Worm (Caenorhabditis elegans): ENCODE measurements around the gene col-143.

The col-143 gene

DNA sequence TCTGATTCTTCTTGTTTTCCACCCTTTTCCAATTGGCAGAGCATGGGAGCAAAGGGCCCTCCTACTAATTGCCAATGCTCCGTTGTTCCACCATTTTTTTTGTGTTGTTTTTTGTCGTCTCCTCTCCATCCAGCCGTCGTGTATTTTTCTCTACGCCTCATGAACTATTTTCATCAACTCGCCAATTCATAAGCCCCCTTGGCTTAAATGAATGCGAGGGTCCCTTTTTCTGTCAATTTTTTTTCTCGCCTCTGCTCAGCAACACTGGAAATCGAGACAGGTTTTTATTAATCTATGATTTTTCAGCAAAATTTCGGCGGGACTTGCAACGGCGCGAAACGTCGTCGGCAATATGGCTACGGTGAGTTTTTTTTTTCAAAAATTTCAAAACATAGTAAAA lies 45.6 kb downstream of the col-143 start, which contains the start of gene unc-70:
TSS of gene unc-70 (plus strand) at position 301 of the 400 bp plus-strand sequence.
- TF ChIP-seq madf-9 (GFP tag; conservative IDR thresholded peaks at IDR 0.05) (no peak), nhr-111 (GFP tag; optimal IDR thresholded peaks at IDR 0.05) (no peak), daf-19 (GFP tag; conservative IDR thresholded peaks at IDR 0.05) (no peak), mes-2 (tag; optimal IDR thresholded peaks at IDR 0.05; ENCODE audit: poor library complexity, severe bottlenecking) (no peak), T20F7.1 (GFP tag; optimal IDR thresholded peaks at IDR 0.05) (no peak), F49E8.2 (tag; optimal IDR thresholded peaks at IDR 0.05; ENCODE audit: borderline replicate concordance) (no peak), php-3 (GFP tag; IDR thresholded peaks at IDR 0.05) (no peak)

DNA sequence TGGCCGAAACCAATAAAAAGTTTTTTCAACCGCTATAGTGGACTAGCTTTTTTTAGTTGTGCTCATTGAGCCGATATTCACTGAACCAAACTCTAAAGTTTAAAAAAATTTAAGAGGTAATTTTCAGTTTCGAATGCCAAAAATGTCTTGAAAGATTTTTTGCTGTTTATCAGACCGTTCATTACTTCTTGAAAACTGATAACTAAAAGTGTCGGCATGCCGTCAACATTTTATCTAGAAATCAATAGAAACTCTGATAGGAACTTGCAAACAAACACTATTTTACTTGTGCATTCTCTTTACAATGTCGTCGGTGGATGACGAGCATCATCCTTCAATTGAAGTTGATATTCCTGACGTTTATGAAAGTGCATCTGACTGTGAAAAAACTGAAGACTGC lies 46.3 kb downstream of the col-143 start:
- TF ChIP-seq dmd-6 (GFP tag; IDR thresholded peaks at IDR 0.05) = peak; percentile 31; the same call in 1 of the 2 replicates
- TF ChIP-seq daf-16 (GFP tag; optimal IDR thresholded peaks at IDR 0.05) = no peak
- TF ChIP-seq daf-16 (tag; optimal IDR thresholded peaks at IDR 0.05) = peak; percentile 79
- no peak for TF ChIP-seq dmd-8 (GFP tag; IDR thresholded peaks at IDR 0.05)
- peak; percentile 30 for TF ChIP-seq hlh-11 (tag; optimal IDR thresholded peaks at IDR 0.05)
- TF ChIP-seq nhr-28 (tag; optimal IDR thresholded peaks at IDR 0.05) = peak; percentile 55
- TF ChIP-seq pqm-1 (tag; optimal IDR thresholded peaks at IDR 0.05) = peak; percentile 72
- TF ChIP-seq Y105C5A.15 (GFP tag; IDR thresholded peaks at IDR 0.05) = no peak
- TF ChIP-seq nhr-11 (tag; optimal IDR thresholded peaks at IDR 0.05) = no peak
- TF ChIP-seq dve-1 (tag; optimal IDR thresholded peaks at IDR 0.05; ENCODE audit: insufficient read depth) = peak; percentile 14

DNA sequence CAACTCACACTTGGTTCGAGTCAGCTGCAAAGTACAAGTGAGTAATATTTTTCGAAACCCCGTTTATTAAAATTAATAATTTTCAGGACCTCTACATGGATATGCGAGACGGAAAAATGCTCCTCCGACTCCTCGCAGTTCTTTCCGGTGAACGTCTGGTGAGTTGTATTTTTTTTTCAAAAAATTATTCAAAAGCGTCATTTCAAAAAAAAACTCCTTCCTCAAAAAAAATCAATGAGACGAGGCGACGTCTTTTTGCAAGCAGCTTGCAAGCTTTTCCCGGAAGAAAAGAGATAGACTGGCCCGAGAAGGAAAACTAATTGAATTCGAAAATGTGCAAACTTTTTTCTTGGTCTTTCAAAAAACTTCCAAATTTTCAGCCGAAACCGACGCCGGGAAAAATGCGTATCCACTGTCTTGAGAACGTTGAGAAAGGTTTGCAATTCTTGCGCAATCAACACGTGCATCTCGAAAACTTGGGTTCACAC lies 47.1 kb downstream of the col-143 start:
- TF ChIP-seq lin-38 (GFP tag; IDR thresholded peaks at IDR 0.05) = no peak
- peak; percentile 92 for TF ChIP-seq aha-1 (tag)
- no peak for TF ChIP-seq unc-39 (tag; optimal IDR thresholded peaks at IDR 0.05)
- no peak for TF ChIP-seq hmg-1.1 (GFP tag; IDR thresholded peaks at IDR 0.05)

DNA sequence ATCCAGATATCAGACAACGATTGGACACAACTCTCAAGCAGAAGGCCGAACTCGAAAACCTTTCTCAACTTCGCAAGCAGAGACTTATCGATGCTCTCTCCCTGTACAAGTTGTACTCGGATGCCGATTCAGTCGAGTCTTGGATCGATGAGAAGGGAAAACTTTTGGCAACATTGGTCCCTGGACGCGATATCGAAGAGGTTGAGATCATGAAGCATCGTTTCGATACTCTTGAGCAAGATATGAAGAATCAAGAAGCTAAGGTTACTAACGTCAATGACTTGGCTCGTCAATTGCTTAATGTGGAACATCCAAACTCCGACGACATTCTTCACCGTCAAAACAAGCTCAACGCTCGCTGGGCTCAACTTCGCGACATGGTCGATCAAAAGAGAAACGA lies 49.6 kb downstream of the col-143 start:
- TF ChIP-seq aha-1 (tag) = peak; percentile 94
- no peak for TF ChIP-seq snpc-1.2 (GFP tag; IDR thresholded peaks at IDR 0.05)
- TF ChIP-seq dmd-8 (GFP tag; IDR thresholded peaks at IDR 0.05) = no peak
